Fruit fly (Drosophila melanogaster): ENCODE results near the gene CG46397.

DNA sequence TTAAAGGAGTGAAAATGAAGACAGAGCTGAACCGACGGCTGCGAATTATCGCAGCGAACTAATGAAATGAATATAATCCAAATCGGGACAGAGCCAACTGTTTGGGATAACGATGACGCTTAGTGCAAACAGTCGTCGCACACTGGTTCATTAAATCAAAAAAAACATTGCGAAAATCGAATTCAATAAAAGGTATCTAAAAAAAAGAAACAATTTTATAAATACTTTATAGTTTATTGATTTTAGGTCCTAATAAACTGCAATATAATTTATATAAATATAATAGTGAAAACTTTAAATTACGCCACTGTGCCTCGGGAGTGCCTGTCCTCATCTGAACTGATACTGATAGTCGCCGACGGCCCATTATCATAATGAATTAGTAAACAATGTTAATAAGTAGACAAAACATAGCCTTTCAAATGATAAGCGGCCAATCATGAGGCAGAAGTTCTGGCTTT, 12.0 kb downstream of the CG46397 start, which contains the start of gene CG31886:
- TF ChIP-seq D1 (tag; optimal IDR thresholded peaks at IDR 0.05) (no peak), Ets98B (GFP tag; IDR thresholded peaks at IDR 0.05) (no peak; the same call in none of the 2 replicates), CG34367 (tag; optimal IDR thresholded peaks at IDR 0.05) (no peak), CG10348 (GFP tag; IDR thresholded peaks at IDR 0.05) (no peak), CG8159 (tag; optimal IDR thresholded peaks at IDR 0.05) (no peak), CG32121 (GFP tag; IDR thresholded peaks at IDR 0.05) (no peak; the same call in none of the 2 replicates), Pif1B (GFP tag; optimal IDR thresholded peaks at IDR 0.05) (peak; percentile 27), CG8301 (tag; optimal IDR thresholded peaks at IDR 0.05) (no peak), Snoo (tag; optimal IDR thresholded peaks at IDR 0.05) (no peak), CG4496 (GFP tag; IDR thresholded peaks at IDR 0.05) (no peak), CG12605 (GFP tag; IDR thresholded peaks at IDR 0.05) (no peak; the same call in 1 of the 2 replicates), CG13204 (GFP tag; optimal IDR thresholded peaks at IDR 0.05) (no peak), fd96Ca (GFP tag; IDR thresholded peaks at IDR 0.05) (peak; percentile 72)

All from whole organism, pupa.